Worm (Caenorhabditis elegans) whole organism, L4 larva: ENCODE measurements around the gene Y10G11A.1.
"Not testable (repeated sequence)": the region's sequence is repeated elsewhere in the genome, so short reads cannot be mapped to it uniquely, and the experiment has no call there.

Experiments used
- ZK337.2 ChIP-seq: fragments of 200-800 bp; sonication (Bioruptor generic); IDR thresholded peaks from 2 replicates; pipeline ENCODE4 v1.3.6; 2022; ENCODE audit warnings: missing genetic modification reagents, missing genetic modification characterization, missing compliant biosample characterization
- aha-1 ChIP-seq: fragments of 150-350 bp; peaks from one replicate; lab custom pipeline; 2014; ENCODE audit warnings: missing biosample characterization, missing genetic modification characterization
- ama-1 ChIP-seq: fragments of 150-350 bp; optimal IDR thresholded peaks from 2 replicates; lab custom pipeline; 2014; ENCODE audit warnings: inconsistent platforms, mixed read lengths
- ceh-28 ChIP-seq: fragments of 150-350 bp; optimal IDR thresholded peaks from 2 replicates; lab custom pipeline; 2014; ENCODE audit warnings: missing biosample characterization, missing genetic modification reagents, missing genetic modification characterization
- ceh-62 ChIP-seq: sonication (generic microtip); optimal IDR thresholded peaks from 2 replicates; lab custom pipeline; 2017; ENCODE audit warnings: missing biosample characterization, missing genetic modification characterization
- dpl-1 ChIP-seq: fragments of 150-350 bp; optimal IDR thresholded peaks from 2 replicates; lab custom pipeline; 2014; ENCODE audit warnings: missing biosample characterization, missing genetic modification reagents, missing genetic modification characterization
- fos-1 ChIP-seq: fragments of 150-350 bp; optimal IDR thresholded peaks from 2 replicates; lab custom pipeline; 2014; ENCODE audit warnings: missing biosample characterization, missing genetic modification characterization
- hlh-30 ChIP-seq: sonication (generic microtip); optimal IDR thresholded peaks from 2 replicates; lab custom pipeline; 2017; ENCODE audit warnings: antibody characterized with exemption, mild to moderate bottlenecking, missing genetic modification characterization, missing compliant biosample characterization; ENCODE audit not compliant: insufficient read depth
- lin-15B ChIP-seq: fragments of 150-350 bp; sonication (generic microtip); optimal IDR thresholded peaks from 3 replicates; lab custom pipeline; 2014; ENCODE audit warnings: missing biosample characterization, missing genetic modification characterization
- lsy-2 ChIP-seq, 2 experiments: fragments of 150-350 bp in 1 of 2; sonication (generic microtip) in 1 of 2; optimal IDR thresholded peaks; 2 replicates each; lab custom pipeline; 2014 to 2017; ENCODE audit warnings: missing biosample characterization in 2 of 2, missing genetic modification characterization in 2 of 2
- nhr-11 ChIP-seq: fragments of 150-350 bp; optimal IDR thresholded peaks from 2 replicates; lab custom pipeline; 2014; ENCODE audit warnings: missing biosample characterization, missing genetic modification characterization
- nhr-28 ChIP-seq: fragments of 150-350 bp; optimal IDR thresholded peaks from 2 replicates; lab custom pipeline; 2014; ENCODE audit warnings: missing biosample characterization, missing genetic modification characterization
- pha-4 ChIP-seq, 2 experiments: fragments of 150-350 bp in 1 of 2; fragments of 200-800 bp in 1 of 2; sonication (Bioruptor generic) in 1 of 2; IDR thresholded peaks in 1 of 2; optimal IDR thresholded peaks in 1 of 2; 2 replicates each; pipeline versions ENCODE4 v1.3.6 to Lab custom; 2014 to 2022; ENCODE audit warnings: missing genetic modification characterization in 2 of 2, missing genetic modification reagents in 2 of 2, missing biosample characterization in 1 of 2, missing compliant biosample characterization in 1 of 2
- unc-62 ChIP-seq, 3 experiments: fragments of 150-350 bp in 1 of 3; sonication (generic microtip); optimal IDR thresholded peaks in 2 of 3; peaks in 1 of 3; 1 replicate in 1 of 3; 2 replicates in 2 of 3; lab custom pipeline; 2014 to 2017; ENCODE audit warnings: missing biosample characterization in 3 of 3, missing genetic modification characterization in 3 of 3, missing genetic modification reagents in 3 of 3, missing genotype in 1 of 3

DNA sequence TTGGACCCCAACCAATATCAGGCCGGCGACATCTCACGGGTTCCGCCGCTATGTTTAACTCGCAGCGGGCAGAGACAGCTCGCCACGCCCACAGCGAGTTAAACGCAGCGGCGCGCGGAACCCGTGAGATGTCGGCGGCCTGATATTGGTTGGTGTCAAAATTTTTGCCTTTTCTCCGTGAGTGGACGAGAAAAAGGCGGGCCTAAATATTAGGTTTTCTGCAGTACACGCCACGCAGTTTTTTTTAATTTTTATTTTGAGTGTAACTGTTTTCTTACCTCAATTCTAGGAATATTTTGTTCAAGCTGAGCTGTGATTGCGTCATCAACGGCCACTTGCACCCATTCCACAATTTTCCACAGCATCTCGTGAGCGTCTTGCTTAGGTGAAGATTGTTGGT, 39.5 kb downstream of the Y10G11A.1 start:
- not testable (repeated sequence) for TF ChIP-seq lin-15B (tag; lab: Kevin White, UChicago); nhr-11; fos-1 (tag; lab: Kevin White, UChicago); aha-1 (tag; lab: Kevin White, UChicago); ama-1 (lab: Kevin White, UChicago); lsy-2 (tag; optimal IDR thresholded peaks at IDR 0.05; lab: Kevin White, UChicago); ceh-28 (tag; lab: Kevin White, UChicago); ZK337.2 (GFP tag; lab: Robert Waterston, UW); dpl-1 (GFP tag; lab: Kevin White, UChicago); hlh-30 (tag; lab: Kevin White, UChicago); pha-4 (GFP tag; IDR thresholded peaks at IDR 0.05; lab: Robert Waterston, UW); pha-4 (tag; optimal IDR thresholded peaks at IDR 0.05; lab: Kevin White, UChicago); unc-62 (GFP tag; optimal IDR thresholded peaks at IDR 0.05 in 1 of 2; lab: Kevin White, UChicago); unc-62 (tag; optimal IDR thresholded peaks at IDR 0.05; lab: Kevin White, UChicago); ceh-62; nhr-28 (tag; lab: Kevin White, UChicago)
